Worm (Caenorhabditis elegans) whole organism, young adult: ENCODE data around the gene sro-1.

Experiments
- D2030.7 ChIP-seq: fragments of 200-800 bp; sonication (Bioruptor generic); IDR thresholded peaks from 2 replicates; pipeline ENCODE4 v1.3.6; 2022; ENCODE audit warnings: missing genetic modification reagents, missing genetic modification characterization, missing compliant biosample characterization
- F10E7.11 ChIP-seq: sonication (generic microtip); optimal IDR thresholded peaks from 2 replicates; lab custom pipeline; 2017; ENCODE audit warnings: mild to moderate bottlenecking, missing genetic modification characterization, moderate library complexity, missing compliant biosample characterization
- F33H1.4 ChIP-seq: fragments of 200-800 bp; sonication (Bioruptor generic); IDR thresholded peaks from 2 replicates; pipeline ENCODE4 v1.3.6; 2022; ENCODE audit warnings: missing genetic modification reagents, missing genetic modification characterization, missing compliant biosample characterization
- F57A8.1 ChIP-seq: fragments of 200-800 bp; sonication (Bioruptor generic); optimal IDR thresholded peaks from 2 replicates; lab custom pipeline; 2018; ENCODE audit warnings: mild to moderate bottlenecking, missing genetic modification characterization, moderate library complexity, missing compliant biosample characterization
- F57C9.4 ChIP-seq: sonication (generic microtip); optimal IDR thresholded peaks from 2 replicates; lab custom pipeline; 2017; ENCODE audit warnings: mild to moderate bottlenecking, missing genetic modification characterization, missing compliant biosample characterization
- T26A5.8 ChIP-seq: sonication (generic microtip); optimal IDR thresholded peaks from 2 replicates; lab custom pipeline; 2016; ENCODE audit warnings: missing genetic modification characterization, missing compliant biosample characterization
- Y53F4B.3 ChIP-seq: fragments of 200-800 bp; sonication (Bioruptor generic); IDR thresholded peaks from 2 replicates; pipeline ENCODE4 v1.3.6; 2022; ENCODE audit warnings: missing genetic modification reagents, missing genetic modification characterization, missing compliant biosample characterization
- ZK185.1 ChIP-seq: sonication (generic microtip); optimal IDR thresholded peaks from 2 replicates; lab custom pipeline; 2016; ENCODE audit warnings: mild to moderate bottlenecking, missing genetic modification characterization, missing compliant biosample characterization; ENCODE audit not compliant: poor library complexity, severe bottlenecking
- ama-1 ChIP-seq, 3 experiments: fragments of 150-350 bp in 1 of 3; sonication (generic microtip) in 2 of 3; optimal IDR thresholded peaks; 2 replicates each; lab custom pipeline; 2014 to 2018; ENCODE audit warnings: missing biosample characterization in 2 of 3, missing genetic modification characterization in 2 of 3, missing genetic modification reagents in 2 of 3
- attf-6 ChIP-seq: fragments of 200-800 bp; sonication (Bioruptor generic); IDR thresholded peaks from 2 replicates; pipeline ENCODE4 v1.3.6; 2022; ENCODE audit warnings: missing genetic modification reagents, missing genetic modification characterization, missing compliant biosample characterization
- ccch-3 ChIP-seq: fragments of 200-800 bp; sonication (Bioruptor generic); optimal IDR thresholded peaks from 2 replicates; lab custom pipeline; 2018; ENCODE audit warnings: mild to moderate bottlenecking, missing genetic modification characterization, missing compliant biosample characterization
- cebp-2 ChIP-seq: fragments of 200-800 bp; sonication (Bioruptor generic); IDR thresholded peaks from 2 replicates; pipeline ENCODE4 v1.3.6; 2022; ENCODE audit warnings: missing genetic modification characterization, missing compliant biosample characterization
- ceh-58 ChIP-seq: fragments of 200-800 bp; sonication (Bioruptor generic); IDR thresholded peaks from 2 replicates; pipeline ENCODE4 v1.3.6; 2022; ENCODE audit warnings: missing genetic modification characterization, missing compliant biosample characterization
- ceh-91 ChIP-seq: fragments of 200-800 bp; sonication (Bioruptor generic); IDR thresholded peaks from 2 replicates; pipeline ENCODE4 v1.3.6; 2022; ENCODE audit warnings: missing genetic modification reagents, missing genetic modification characterization, missing compliant biosample characterization
- chd-7 ChIP-seq: sonication (generic microtip); optimal IDR thresholded peaks from 2 replicates; lab custom pipeline; 2016; ENCODE audit warnings: mild to moderate bottlenecking, missing genetic modification characterization, moderate library complexity, missing compliant biosample characterization
- die-1 ChIP-seq: sonication (generic microtip); optimal IDR thresholded peaks from 2 replicates; lab custom pipeline; 2016; ENCODE audit warnings: missing genotype, mild to moderate bottlenecking, missing genetic modification characterization, missing compliant biosample characterization
- dox-1 ChIP-seq: fragments of 200-800 bp; sonication (Bioruptor generic); IDR thresholded peaks from 2 replicates; pipeline ENCODE4 v1.3.6; 2022; ENCODE audit warnings: missing genetic modification reagents, missing genetic modification characterization, missing compliant biosample characterization
- dpl-1 ChIP-seq: fragments of 150-350 bp; optimal IDR thresholded peaks from 2 replicates; lab custom pipeline; 2014; ENCODE audit warnings: missing biosample characterization, missing genetic modification reagents, missing genetic modification characterization
- egl-44 ChIP-seq: fragments of 200-800 bp; sonication (Bioruptor generic); IDR thresholded peaks from 2 replicates; pipeline ENCODE4 v1.3.6; 2022; ENCODE audit warnings: missing genetic modification reagents, missing genetic modification characterization, missing compliant biosample characterization
- him-1 ChIP-seq: sonication (generic microtip); optimal IDR thresholded peaks from 2 replicates; lab custom pipeline; 2016; ENCODE audit warnings: missing genotype, missing genetic modification reagents, missing genetic modification characterization, missing compliant biosample characterization
- hlh-12 ChIP-seq: sonication (generic microtip); optimal IDR thresholded peaks from 2 replicates; lab custom pipeline; 2016; ENCODE audit warnings: missing genetic modification characterization, missing compliant biosample characterization
- hlh-26 ChIP-seq: fragments of 200-800 bp; sonication (Bioruptor generic); conservative IDR thresholded peaks from 2 replicates; pipeline ENCODE4 v1.3.6; 2022; ENCODE audit warnings: missing genetic modification reagents, missing genetic modification characterization, missing compliant biosample characterization
- lag-1 ChIP-seq: fragments of 200-800 bp; sonication (Bioruptor generic); IDR thresholded peaks from 2 replicates; pipeline ENCODE4 v1.3.6; 2022; ENCODE audit warnings: missing genetic modification reagents, missing genetic modification characterization, missing compliant biosample characterization
- lin-54 ChIP-seq: fragments of 200-800 bp; sonication (Bioruptor generic); optimal IDR thresholded peaks from 2 replicates; lab custom pipeline; 2018; ENCODE audit warnings: mild to moderate bottlenecking, missing genetic modification characterization, missing compliant biosample characterization
- lir-1 ChIP-seq: fragments of 200-800 bp; sonication (Bioruptor generic); conservative IDR thresholded peaks from 2 replicates; pipeline ENCODE4 v1.3.6; 2022; ENCODE audit warnings: missing genetic modification reagents, missing genetic modification characterization, missing compliant biosample characterization
- lsl-1 ChIP-seq: fragments of 200-800 bp; sonication (Bioruptor generic); optimal IDR thresholded peaks from 2 replicates; lab custom pipeline; 2018; ENCODE audit warnings: mild to moderate bottlenecking, missing genetic modification characterization, moderate library complexity, missing compliant biosample characterization
- lsy-27 ChIP-seq: sonication (generic microtip); optimal IDR thresholded peaks from 2 replicates; lab custom pipeline; 2017; ENCODE audit warnings: missing genetic modification characterization, mild to moderate bottlenecking, missing compliant biosample characterization, antibody characterized with exemption, missing genotype, borderline replicate concordance; ENCODE audit not compliant: insufficient read depth
- madf-10 ChIP-seq: sonication (generic microtip); optimal IDR thresholded peaks from 2 replicates; lab custom pipeline; 2016; ENCODE audit warnings: mild to moderate bottlenecking, missing genetic modification characterization, missing compliant biosample characterization
- madf-3 ChIP-seq: fragments of 200-800 bp; sonication (Bioruptor generic); IDR thresholded peaks from 2 replicates; pipeline ENCODE4 v1.3.6; 2022; ENCODE audit warnings: missing genetic modification reagents, missing genetic modification characterization, missing compliant biosample characterization
- mel-28 ChIP-seq: sonication (generic microtip); optimal IDR thresholded peaks from 2 replicates; lab custom pipeline; 2016; ENCODE audit warnings: borderline replicate concordance, mild to moderate bottlenecking, missing genetic modification characterization, missing compliant biosample characterization
- mes-4 ChIP-seq: sonication (generic microtip); optimal IDR thresholded peaks from 2 replicates; lab custom pipeline; 2016; ENCODE audit warnings: missing genotype, missing genetic modification characterization, missing compliant biosample characterization
- pbrm-1 ChIP-seq: fragments of 200-800 bp; sonication (Bioruptor generic); IDR thresholded peaks from 2 replicates; pipeline ENCODE4 v1.3.6; 2022; ENCODE audit warnings: missing genetic modification reagents, missing genetic modification characterization, missing compliant biosample characterization
- snpc-3.4 ChIP-seq: sonication (generic microtip); optimal IDR thresholded peaks from 2 replicates; lab custom pipeline; 2017; ENCODE audit warnings: missing genetic modification characterization, mild to moderate bottlenecking, missing compliant biosample characterization, antibody characterized with exemption, moderate library complexity, missing genotype, missing genetic modification reagents
- sptf-2 ChIP-seq: fragments of 200-800 bp; sonication (Bioruptor generic); optimal IDR thresholded peaks from 2 replicates; lab custom pipeline; 2018; ENCODE audit warnings: mild to moderate bottlenecking, missing genetic modification characterization, missing compliant biosample characterization
- tbp1 ChIP-seq: fragments of 200-800 bp; sonication (Bioruptor generic); optimal IDR thresholded peaks from 2 replicates; lab custom pipeline; 2018; ENCODE audit warnings: mild to moderate bottlenecking, missing genetic modification characterization, missing compliant biosample characterization
- tlf-1 ChIP-seq: fragments of 200-800 bp; sonication (Bioruptor generic); optimal IDR thresholded peaks from 2 replicates; lab custom pipeline; 2018; ENCODE audit warnings: mild to moderate bottlenecking, missing genetic modification characterization, missing compliant biosample characterization
- unc-62 ChIP-seq: fragments of 150-350 bp; optimal IDR thresholded peaks from 2 replicates; lab custom pipeline; 2014; ENCODE audit warnings: missing biosample characterization, missing genetic modification reagents, missing genetic modification characterization
- zim-3 ChIP-seq: sonication (generic microtip); optimal IDR thresholded peaks from 2 replicates; lab custom pipeline; 2017; ENCODE audit warnings: mild to moderate bottlenecking, missing genetic modification characterization, moderate library complexity, missing compliant biosample characterization
- ztf-26 ChIP-seq: sonication (generic microtip); optimal IDR thresholded peaks from 2 replicates; lab custom pipeline; 2017; ENCODE audit warnings: missing genetic modification characterization, missing compliant biosample characterization
- ztf-28 ChIP-seq: fragments of 200-800 bp; sonication (Bioruptor generic); IDR thresholded peaks from 2 replicates; pipeline ENCODE4 v1.3.6; 2022; ENCODE audit warnings: missing genetic modification reagents, missing genetic modification characterization, missing compliant biosample characterization

sro-1 gene

DNA sequence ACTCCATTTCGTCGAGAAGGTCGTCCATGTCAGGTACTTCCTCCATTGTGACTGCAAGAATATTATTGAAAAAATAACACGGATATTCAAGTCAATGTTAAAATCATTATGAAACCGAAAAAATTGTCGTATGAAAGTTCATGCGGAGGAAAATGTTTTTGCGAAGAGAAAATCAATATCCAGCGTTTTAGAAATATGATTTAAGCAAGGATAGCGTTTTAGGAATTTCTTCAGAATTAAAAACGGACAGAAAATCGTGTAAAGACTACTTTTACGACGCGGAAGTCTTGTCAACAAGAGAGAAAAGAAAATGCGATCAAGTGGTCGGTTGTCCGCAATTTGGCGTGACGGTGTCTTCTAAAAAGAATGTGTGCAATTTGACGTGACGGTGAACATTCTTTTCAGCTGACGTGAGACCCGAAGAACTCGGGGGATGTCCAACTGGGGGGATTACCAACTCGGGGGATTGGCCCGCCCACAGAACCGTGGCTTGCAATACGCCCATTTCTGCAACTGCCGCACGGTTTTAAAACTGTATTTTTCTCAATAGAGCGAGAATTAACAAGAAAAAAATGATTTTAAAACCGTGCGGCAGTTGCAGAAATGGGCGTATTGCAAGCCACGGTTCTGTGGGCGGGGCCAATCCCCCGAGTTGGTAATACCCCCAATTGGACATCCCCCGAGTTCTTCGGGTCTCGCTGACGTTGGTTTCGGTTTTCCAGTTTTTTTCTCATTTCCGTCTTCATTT is 13.2 kb upstream of the sro-1 start, which contains the start of the genes aka-1 and ubc-6 (continued):
- peak; percentile 87; the same call in 1 of the 2 replicates for TF ChIP-seq egl-44
- TF ChIP-seq ceh-58, result 0 out of 2 replicates have a peak, but pooled peaks have one; percentile 74
- TF ChIP-seq D2030.7 (GFP tag; lab: Robert Waterston, UW), result peak; percentile 98
- no peak for TF ChIP-seq ccch-3 (GFP tag; lab: Kevin White, UChicago)
- peak; percentile 80 for TF ChIP-seq F33H1.4
- TF ChIP-seq zim-3 (tag; lab: Kevin White, UChicago), result peak; percentile 49
- no peak for TF ChIP-seq hlh-26 (GFP tag; lab: Robert Waterston, UW)
- peak; percentile 72 for TF ChIP-seq tbp1 (GFP tag; lab: Kevin White, UChicago)
- peak; percentile 87 for TF ChIP-seq madf-3
- TF ChIP-seq mes-4 (tag; lab: Kevin White, UChicago), result no peak
- TF ChIP-seq pbrm-1 (GFP tag; lab: Robert Waterston, UW), result peak; percentile 97
- peak; percentile 92 for TF ChIP-seq ztf-28 (GFP tag; lab: Robert Waterston, UW)
- peak; percentile 34 for TF ChIP-seq dpl-1 (GFP tag; lab: Kevin White, UChicago)
- peak; percentile 33 for TF ChIP-seq die-1 (tag; lab: Kevin White, UChicago)
- TF ChIP-seq hlh-12 (tag; lab: Kevin White, UChicago), result no peak
- no peak for TF ChIP-seq mel-28
- peak; percentile 76 for TF ChIP-seq attf-6 (GFP tag; lab: Robert Waterston, UW)
- TF ChIP-seq cebp-2 (GFP tag; lab: Robert Waterston, UW), result peak; percentile 78; the same call in 1 of the 2 replicates
- TF ChIP-seq tlf-1 (GFP tag; lab: Kevin White, UChicago), result peak; percentile 89
- TF ChIP-seq ZK185.1 (tag; lab: Kevin White, UChicago), result peak; percentile 77

DNA sequence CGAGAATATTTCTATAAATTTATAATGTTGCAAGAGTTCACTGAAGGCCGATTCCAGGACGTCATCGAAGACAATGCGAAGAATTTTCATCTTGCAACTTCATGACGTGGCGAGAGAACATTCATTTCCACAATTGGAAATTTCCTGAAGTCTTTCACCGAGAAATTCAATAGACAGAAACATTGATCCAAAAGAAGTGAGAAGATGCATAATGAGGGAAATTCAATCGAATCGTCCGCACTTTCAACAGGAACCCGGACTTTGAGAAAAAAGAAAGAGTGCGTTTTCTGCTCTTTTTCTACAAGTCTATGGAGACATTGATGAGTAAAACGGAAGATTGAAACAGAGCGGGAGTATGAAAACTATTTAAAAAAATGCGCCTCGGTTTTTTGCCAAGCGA is 3.9 kb upstream of the sro-1 start:
- TF ChIP-seq lin-54 (GFP tag; lab: Kevin White, UChicago) (no peak), madf-10 (no peak), dox-1 (GFP tag; lab: Robert Waterston, UW) (no peak), unc-62 (GFP tag; lab: Kevin White, UChicago) (no peak), sptf-2 (GFP tag; lab: Kevin White, UChicago) (no peak), snpc-3.4 (tag; lab: Kevin White, UChicago) (no peak), T26A5.8 (no peak), Y53F4B.3 (GFP tag; lab: Robert Waterston, UW) (no peak), ztf-26 (no peak), lag-1 (GFP tag; lab: Robert Waterston, UW) (no peak), F57A8.1 (GFP tag; lab: Kevin White, UChicago) (no peak), ama-1 (optimal IDR thresholded peaks at IDR 0.05; lab: Kevin White, UChicago) (no peak), ama-1 (GFP tag; optimal IDR thresholded peaks at IDR 0.05; lab: Kevin White, UChicago) (no peak), him-1 (tag; lab: Kevin White, UChicago) (no peak), ceh-91 (GFP tag; lab: Robert Waterston, UW) (no peak), lir-1 (GFP tag; lab: Robert Waterston, UW) (no peak), lsy-27 (tag; lab: Kevin White, UChicago) (no peak), F10E7.11 (tag; lab: Kevin White, UChicago) (no peak), chd-7 (tag; lab: Kevin White, UChicago) (no peak), F57C9.4 (no peak), lsl-1 (GFP tag; lab: Kevin White, UChicago) (no peak)
